Fruit fly (Drosophila melanogaster) whole organism, adult: ENCODE measurements around the gene fend.

Experiments
- CG11617 ChIP-seq: fragments of 200-800 bp; sonication (Bioruptor generic); optimal IDR thresholded peaks from 2 replicates; lab custom pipeline; 2017; ENCODE audit warnings: mild to moderate bottlenecking, missing biosample characterization, missing genetic modification reagents, missing genetic modification characterization
- CG12768 ChIP-seq: fragments of 200-800 bp; sonication (Bioruptor generic); optimal IDR thresholded peaks from 2 replicates; lab custom pipeline; 2017; ENCODE audit warnings: missing biosample characterization, missing genetic modification characterization, mild to moderate bottlenecking, moderate library complexity, missing genetic modification reagents
- CG14711 ChIP-seq: fragments of 200-800 bp; sonication (Bioruptor generic); optimal IDR thresholded peaks from 2 replicates; lab custom pipeline; 2018; ENCODE audit warnings: missing biosample characterization, mild to moderate bottlenecking, missing genetic modification characterization, moderate library complexity
- CG33017 ChIP-seq: fragments of 200-800 bp; sonication (Bioruptor generic); optimal IDR thresholded peaks from 2 replicates; lab custom pipeline; 2018; ENCODE audit warnings: missing biosample characterization, mild to moderate bottlenecking, missing genetic modification characterization, moderate library complexity
- CG5204 ChIP-seq: fragments of 200-800 bp; sonication (Bioruptor generic); optimal IDR thresholded peaks from 2 replicates; lab custom pipeline; 2016; ENCODE audit warnings: missing biosample characterization, missing genetic modification characterization
- Crg-1 ChIP-seq: fragments of 200-800 bp; sonication (Bioruptor generic); optimal IDR thresholded peaks from 2 replicates; lab custom pipeline; 2016; ENCODE audit warnings: missing biosample characterization, missing genetic modification characterization
- Mnt ChIP-seq: fragments of 200-800 bp; sonication (Bioruptor generic); optimal IDR thresholded peaks from 2 replicates; lab custom pipeline; 2016; ENCODE audit warnings: missing biosample characterization, mild to moderate bottlenecking, missing genetic modification characterization
- bab1 ChIP-seq: fragments of 200-800 bp; sonication (Bioruptor generic); optimal IDR thresholded peaks from 3 replicates; lab custom pipeline; 2019; ENCODE audit warnings: missing biosample characterization, mild to moderate bottlenecking, missing genetic modification characterization, moderate library complexity
- cnc ChIP-seq, 2 experiments: fragments of >200 bp; optimal IDR thresholded peaks; 2 replicates each; lab custom pipeline; 2017
- kay ChIP-seq: fragments of 200-800 bp; sonication (Bioruptor generic); peaks from one replicate; lab custom pipeline; 2016; ENCODE audit warnings: missing biosample characterization, missing genetic modification characterization, borderline replicate concordance
- ovo ChIP-seq: fragments of 200-800 bp; sonication (Bioruptor generic); optimal IDR thresholded peaks from 2 replicates; lab custom pipeline; 2016; ENCODE audit warnings: missing biosample characterization, missing genetic modification characterization
- pad ChIP-seq: fragments of 200-800 bp; sonication (Bioruptor generic); optimal IDR thresholded peaks from 3 replicates; lab custom pipeline; 2017; ENCODE audit warnings: missing biosample characterization, missing genetic modification characterization, mild to moderate bottlenecking, moderate library complexity, missing genetic modification reagents
- tj ChIP-seq: fragments of 200-800 bp; sonication (Bioruptor generic); optimal IDR thresholded peaks from 3 replicates; lab custom pipeline; 2017; ENCODE audit warnings: missing biosample characterization, mild to moderate bottlenecking, missing genetic modification characterization, moderate library complexity

- TF ChIP-seq Mnt (GFP tag; lab: Kevin White, UChicago) (peak; percentile 33), ovo (GFP tag; lab: Kevin White, UChicago) (peak; percentile 59), kay (GFP tag; lab: Kevin White, UChicago) (no peak), pad (GFP tag; lab: Kevin White, UChicago) (peak; percentile 24), CG14711 (tag; lab: Kevin White, UChicago) (peak; percentile 27), CG5204 (GFP tag; lab: Kevin White, UChicago) (no peak), CG33017 (tag; lab: Kevin White, UChicago) (no peak), cnc (optimal IDR thresholded peaks at IDR 0.05; lab: Kevin White, UChicago) (no peak), Crg-1 (GFP tag; lab: Kevin White, UChicago) (peak; percentile 21), tj (GFP tag; lab: Kevin White, UChicago) (peak; percentile 16), CG11617 (peak; percentile 1), CG12768 (no peak), bab1 (GFP tag; lab: Kevin White, UChicago) (no peak)
Observed at dm6 chrX:9109072-9109844, 25.6 kb downstream of the fend start.
